Worm (Caenorhabditis elegans) whole organism, L3 larva: Measurements from ENCODE around the gene clh-1.

Experiments used
- ama-1 ChIP-seq: fragments of 150-350 bp; optimal IDR thresholded peaks from 2 replicates; lab custom pipeline; 2018
- ceh-16 ChIP-seq: sonication (generic microtip); optimal IDR thresholded peaks from 2 replicates; lab custom pipeline; 2017; ENCODE audit warnings: missing biosample characterization, missing genetic modification characterization
- fkh-10 ChIP-seq: sonication (generic microtip); optimal IDR thresholded peaks from 2 replicates; lab custom pipeline; 2017; ENCODE audit warnings: missing biosample characterization, missing genetic modification reagents, missing genetic modification characterization
- lin-15B ChIP-seq: fragments of 150-350 bp; optimal IDR thresholded peaks from 2 replicates; lab custom pipeline; 2014; ENCODE audit warnings: missing biosample characterization, missing genetic modification characterization
- lin-39 ChIP-seq: fragments of 150-350 bp; optimal IDR thresholded peaks from 2 replicates; lab custom pipeline; 2018; ENCODE audit warnings: missing biosample characterization, missing genetic modification reagents, missing genetic modification characterization
- nfya-1 ChIP-seq: sonication (generic microtip); optimal IDR thresholded peaks from 2 replicates; lab custom pipeline; 2017; ENCODE audit warnings: missing genetic modification characterization, mild to moderate bottlenecking, missing compliant biosample characterization, antibody characterized with exemption, moderate library complexity; ENCODE audit not compliant: insufficient read depth
- nhr-237 ChIP-seq: fragments of 150-350 bp; optimal IDR thresholded peaks from 2 replicates; lab custom pipeline; 2014; ENCODE audit warnings: missing biosample characterization, missing genetic modification characterization
- nhr-25 ChIP-seq: sonication (generic microtip); optimal IDR thresholded peaks from 2 replicates; lab custom pipeline; 2017; ENCODE audit warnings: missing biosample characterization, missing genetic modification characterization
- nhr-28 ChIP-seq: fragments of 150-350 bp; optimal IDR thresholded peaks from 2 replicates; lab custom pipeline; 2014; ENCODE audit warnings: missing biosample characterization, missing genetic modification characterization
- pqm-1 ChIP-seq: fragments of 150-350 bp; optimal IDR thresholded peaks from 2 replicates; lab custom pipeline; 2017; ENCODE audit warnings: missing biosample characterization, missing genetic modification characterization, inconsistent platforms

DNA sequence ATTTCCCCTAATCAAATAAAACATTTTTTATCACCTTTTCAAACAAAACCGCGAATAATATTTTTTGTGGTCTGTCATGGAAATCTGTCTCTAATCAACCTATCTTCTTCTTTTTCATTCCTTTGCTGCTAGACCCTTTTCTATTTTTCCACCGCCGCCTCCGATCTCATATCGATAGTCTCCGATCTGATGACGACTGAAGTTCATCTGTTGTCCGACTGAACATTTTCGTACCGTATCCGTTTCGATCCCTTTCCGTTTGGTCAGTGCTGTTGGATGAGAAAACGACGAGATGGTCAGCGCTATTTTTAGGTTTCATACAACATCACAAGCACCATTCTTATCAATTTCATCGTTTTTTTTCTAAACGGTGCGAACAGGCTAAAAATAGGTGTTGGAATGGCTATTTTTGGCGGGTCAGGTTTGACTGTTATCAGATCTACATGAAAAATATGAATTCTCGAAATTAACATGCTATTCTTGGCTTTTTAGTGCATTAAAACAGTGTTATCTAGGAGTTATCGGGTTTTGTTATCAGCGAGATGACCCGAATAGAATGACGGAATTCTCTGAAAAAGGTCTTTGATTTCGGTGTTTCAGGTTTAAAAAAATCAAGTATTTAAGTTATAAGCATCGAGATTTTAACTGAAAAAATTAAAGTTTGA is 19.6 kb downstream of the clh-1 start:
- TF ChIP-seq ceh-16 (tag; lab: Kevin White, UChicago) (no peak), nhr-25 (no peak), ama-1 (lab: Kevin White, UChicago) (no peak), lin-39 (no peak), nhr-237 (no peak), nhr-28 (tag; lab: Kevin White, UChicago) (no peak), lin-15B (tag; lab: Kevin White, UChicago) (no peak), pqm-1 (tag; lab: Kevin White, UChicago) (peak; percentile 1), nfya-1 (tag; lab: Kevin White, UChicago) (no peak), fkh-10 (GFP tag; lab: Kevin White, UChicago) (no peak)
